Worm (Caenorhabditis elegans) whole organism, young adult: ENCODE measurements around the gene toca-2.

ENCODE experiments used
- D2030.7 ChIP-seq: fragments of 200-800 bp; sonication (Bioruptor generic); IDR thresholded peaks from 2 replicates; pipeline ENCODE4 v1.3.6; 2022; ENCODE audit warnings: missing genetic modification reagents, missing genetic modification characterization, missing compliant biosample characterization
- F33H1.4 ChIP-seq: fragments of 200-800 bp; sonication (Bioruptor generic); IDR thresholded peaks from 2 replicates; pipeline ENCODE4 v1.3.6; 2022; ENCODE audit warnings: missing genetic modification reagents, missing genetic modification characterization, missing compliant biosample characterization
- F49E8.2 ChIP-seq: sonication (generic microtip); optimal IDR thresholded peaks from 3 replicates; lab custom pipeline; 2017; ENCODE audit warnings: missing genetic modification characterization, mild to moderate bottlenecking, missing compliant biosample characterization, antibody characterized with exemption, moderate library complexity; ENCODE audit not compliant: insufficient read depth
- K12H6.12 ChIP-seq: fragments of 200-800 bp; sonication (Bioruptor generic); optimal IDR thresholded peaks from 2 replicates; lab custom pipeline; 2018; ENCODE audit warnings: mild to moderate bottlenecking, missing genetic modification characterization, missing compliant biosample characterization
- T07F8.4 ChIP-seq: sonication (generic microtip); optimal IDR thresholded peaks from 2 replicates; lab custom pipeline; 2016; ENCODE audit warnings: mild to moderate bottlenecking, missing genetic modification characterization, moderate library complexity, missing compliant biosample characterization
- Y67H2A.10 ChIP-seq: fragments of 200-800 bp; sonication (Bioruptor generic); conservative IDR thresholded peaks from 2 replicates; pipeline ENCODE4 v1.3.6; 2022; ENCODE audit warnings: missing genetic modification reagents, missing genetic modification characterization, missing compliant biosample characterization
- atf-7 ChIP-seq: sonication (generic microtip); optimal IDR thresholded peaks from 2 replicates; lab custom pipeline; 2017; ENCODE audit warnings: mild to moderate bottlenecking, missing genetic modification characterization, missing compliant biosample characterization
- attf-3 ChIP-seq: fragments of 200-800 bp; sonication (Bioruptor generic); conservative IDR thresholded peaks from 2 replicates; pipeline ENCODE4 v1.3.6; 2022; ENCODE audit warnings: missing genetic modification reagents, missing genetic modification characterization, missing compliant biosample characterization
- ccch-3 ChIP-seq: fragments of 200-800 bp; sonication (Bioruptor generic); optimal IDR thresholded peaks from 2 replicates; lab custom pipeline; 2018; ENCODE audit warnings: mild to moderate bottlenecking, missing genetic modification characterization, missing compliant biosample characterization
- ceh-79 ChIP-seq: sonication (generic microtip); optimal IDR thresholded peaks from 2 replicates; lab custom pipeline; 2017; ENCODE audit warnings: mild to moderate bottlenecking, missing genetic modification characterization, missing compliant biosample characterization
- dox-1 ChIP-seq: fragments of 200-800 bp; sonication (Bioruptor generic); IDR thresholded peaks from 2 replicates; pipeline ENCODE4 v1.3.6; 2022; ENCODE audit warnings: missing genetic modification reagents, missing genetic modification characterization, missing compliant biosample characterization
- efl-1 ChIP-seq: fragments of 150-350 bp; optimal IDR thresholded peaks from 2 replicates; lab custom pipeline; 2014; ENCODE audit warnings: missing biosample characterization, missing genetic modification reagents, missing genetic modification characterization
- egrh-3 ChIP-seq: fragments of 200-800 bp; sonication (Bioruptor generic); IDR thresholded peaks from 2 replicates; pipeline ENCODE4 v1.3.6; 2022; ENCODE audit warnings: missing genetic modification reagents, missing genetic modification characterization, missing compliant biosample characterization
- hlh-26 ChIP-seq: fragments of 200-800 bp; sonication (Bioruptor generic); conservative IDR thresholded peaks from 2 replicates; pipeline ENCODE4 v1.3.6; 2022; ENCODE audit warnings: missing genetic modification reagents, missing genetic modification characterization, missing compliant biosample characterization
- hmg-1.2 ChIP-seq: fragments of 200-800 bp; sonication (Bioruptor generic); IDR thresholded peaks from 2 replicates; pipeline ENCODE4 v1.3.6; 2022; ENCODE audit warnings: missing genetic modification reagents, missing genetic modification characterization, missing compliant biosample characterization
- hrde-1 ChIP-seq: sonication (generic microtip); optimal IDR thresholded peaks from 2 replicates; lab custom pipeline; 2016; ENCODE audit warnings: missing genetic modification characterization, mild to moderate bottlenecking, missing compliant biosample characterization, moderate library complexity, missing genotype, missing genetic modification reagents, borderline replicate concordance
- let-526 ChIP-seq: fragments of 200-800 bp; sonication (Bioruptor generic); IDR thresholded peaks from 2 replicates; pipeline ENCODE4 v1.3.6; 2022; ENCODE audit warnings: missing genetic modification reagents, missing genetic modification characterization, missing compliant biosample characterization
- let-607 ChIP-seq, 2 experiments: fragments of 200-800 bp in 1 of 2; sonication (Bioruptor generic) in 1 of 2; sonication (generic microtip) in 1 of 2; optimal IDR thresholded peaks; 2 replicates each; lab custom pipeline; 2016 to 2018; ENCODE audit warnings: mild to moderate bottlenecking in 2 of 2, missing compliant biosample characterization in 2 of 2, missing genetic modification characterization in 2 of 2, moderate library complexity in 2 of 2, missing genotype in 1 of 2
- lin-40 ChIP-seq: sonication (generic microtip); optimal IDR thresholded peaks from 2 replicates; lab custom pipeline; 2016; ENCODE audit warnings: missing genetic modification characterization, mild to moderate bottlenecking, missing compliant biosample characterization, missing genotype, missing genetic modification reagents
- lin-54 ChIP-seq: fragments of 200-800 bp; sonication (Bioruptor generic); optimal IDR thresholded peaks from 2 replicates; lab custom pipeline; 2018; ENCODE audit warnings: mild to moderate bottlenecking, missing genetic modification characterization, missing compliant biosample characterization
- lsl-1 ChIP-seq: fragments of 200-800 bp; sonication (Bioruptor generic); optimal IDR thresholded peaks from 2 replicates; lab custom pipeline; 2018; ENCODE audit warnings: mild to moderate bottlenecking, missing genetic modification characterization, moderate library complexity, missing compliant biosample characterization
- madf-6 ChIP-seq: fragments of 200-800 bp; sonication (Bioruptor generic); IDR thresholded peaks from 2 replicates; pipeline ENCODE4 v1.3.6; 2022; ENCODE audit warnings: missing genetic modification reagents, missing genetic modification characterization, missing compliant biosample characterization
- madf-8 ChIP-seq: fragments of 200-800 bp; sonication (Bioruptor generic); conservative IDR thresholded peaks from 2 replicates; pipeline ENCODE4 v1.3.6; 2022; ENCODE audit warnings: missing genetic modification reagents, missing genetic modification characterization, missing compliant biosample characterization
- nfyb-1 ChIP-seq: fragments of 200-800 bp; sonication (Bioruptor generic); IDR thresholded peaks from 2 replicates; pipeline ENCODE4 v1.3.6; 2022; ENCODE audit warnings: missing genetic modification reagents, missing genetic modification characterization, missing compliant biosample characterization
- nhr-179 ChIP-seq: sonication (generic microtip); optimal IDR thresholded peaks from 2 replicates; lab custom pipeline; 2016; ENCODE audit warnings: mild to moderate bottlenecking, missing genetic modification characterization, missing compliant biosample characterization
- nhr-80 ChIP-seq: sonication (generic microtip); optimal IDR thresholded peaks from 2 replicates; lab custom pipeline; 2016; ENCODE audit warnings: missing genetic modification characterization, missing compliant biosample characterization
- nhr-90 ChIP-seq: sonication (generic microtip); optimal IDR thresholded peaks from 2 replicates; lab custom pipeline; 2016; ENCODE audit warnings: missing genotype, mild to moderate bottlenecking, missing genetic modification characterization, missing compliant biosample characterization
- pbrm-1 ChIP-seq: fragments of 200-800 bp; sonication (Bioruptor generic); IDR thresholded peaks from 2 replicates; pipeline ENCODE4 v1.3.6; 2022; ENCODE audit warnings: missing genetic modification reagents, missing genetic modification characterization, missing compliant biosample characterization
- sdz-38 ChIP-seq: sonication (generic microtip); optimal IDR thresholded peaks from 2 replicates; lab custom pipeline; 2016; ENCODE audit warnings: missing genotype, missing genetic modification characterization, missing compliant biosample characterization
- snpc-4 ChIP-seq, 5 experiments: fragments of 150-350 bp in 1 of 5; sonication (generic microtip) in 4 of 5; optimal IDR thresholded peaks; 2 replicates each; lab custom pipeline; 2014 to 2018; ENCODE audit warnings: missing genetic modification characterization in 5 of 5, missing biosample characterization in 3 of 5, antibody characterized with exemption in 2 of 5, mild to moderate bottlenecking in 2 of 5, missing compliant biosample characterization in 2 of 5, missing genotype in 2 of 5, moderate library complexity in 2 of 5, missing genetic modification reagents in 1 of 5
- tbp1 ChIP-seq: fragments of 200-800 bp; sonication (Bioruptor generic); optimal IDR thresholded peaks from 2 replicates; lab custom pipeline; 2018; ENCODE audit warnings: mild to moderate bottlenecking, missing genetic modification characterization, missing compliant biosample characterization
- xnd-1 ChIP-seq: sonication (generic microtip); optimal IDR thresholded peaks from 2 replicates; lab custom pipeline; 2016; ENCODE audit warnings: missing genotype, missing genetic modification reagents, missing genetic modification characterization, missing compliant biosample characterization
- zfh-2 ChIP-seq: fragments of 200-800 bp; sonication (Bioruptor generic); conservative IDR thresholded peaks from 2 replicates; pipeline ENCODE4 v1.3.6; 2022; ENCODE audit warnings: missing genetic modification reagents, missing genetic modification characterization, missing compliant biosample characterization
- zim-3 ChIP-seq: sonication (generic microtip); optimal IDR thresholded peaks from 2 replicates; lab custom pipeline; 2017; ENCODE audit warnings: mild to moderate bottlenecking, missing genetic modification characterization, moderate library complexity, missing compliant biosample characterization
- ztf-26 ChIP-seq: sonication (generic microtip); optimal IDR thresholded peaks from 2 replicates; lab custom pipeline; 2017; ENCODE audit warnings: missing genetic modification characterization, missing compliant biosample characterization
- ztf-3 ChIP-seq: fragments of 200-800 bp; sonication (Bioruptor generic); optimal IDR thresholded peaks from 2 replicates; lab custom pipeline; 2018; ENCODE audit warnings: mild to moderate bottlenecking, missing genetic modification characterization, missing compliant biosample characterization

The toca-2 gene

DNA sequence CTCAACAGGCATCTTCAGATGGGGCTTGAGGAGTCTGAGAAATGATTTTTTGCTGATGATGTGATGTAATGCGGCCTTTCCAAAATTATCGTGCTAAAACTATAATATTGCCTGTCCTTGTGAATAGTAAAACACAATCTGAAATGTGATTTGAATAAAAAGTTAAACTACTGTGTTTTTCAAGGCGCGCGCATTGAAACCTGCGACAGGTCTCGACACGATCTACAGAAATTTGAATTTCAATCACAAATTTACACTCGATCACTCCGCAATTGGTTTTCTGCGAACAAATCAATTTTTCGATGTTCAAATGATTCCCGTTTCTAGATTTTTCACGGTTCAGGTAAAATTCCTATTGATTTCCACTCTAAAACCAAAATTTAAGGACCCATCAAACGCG is at the start of gene toca-2:
Gene toca-2, plus strand, starts transcription at position 208 of the 400 bp plus-strand sequence.
- TF ChIP-seq D2030.7 (GFP tag; lab: Robert Waterston, UW) = peak; percentile 73
- TF ChIP-seq attf-3 (GFP tag; lab: Robert Waterston, UW) = no peak
- 0 out of 2 replicates have a peak, but pooled peaks have one; percentile 22 for TF ChIP-seq dox-1 (GFP tag; lab: Robert Waterston, UW)
- TF ChIP-seq F33H1.4 (GFP tag; lab: Robert Waterston, UW) = peak; percentile 91
- TF ChIP-seq lin-54 (GFP tag; lab: Kevin White, UChicago) = peak; percentile 74
- TF ChIP-seq ztf-3 (GFP tag; lab: Kevin White, UChicago) = no peak
- no peak for TF ChIP-seq K12H6.12 (tag; lab: Kevin White, UChicago)
- no peak for TF ChIP-seq let-607 (tag; optimal IDR thresholded peaks at IDR 0.05; lab: Kevin White, UChicago)
- no peak for TF ChIP-seq ccch-3
- TF ChIP-seq efl-1 (GFP tag; lab: Kevin White, UChicago) = peak; percentile 37
- peak; percentile 64 for TF ChIP-seq madf-8
- TF ChIP-seq sdz-38 (tag; lab: Kevin White, UChicago) = no peak
- peak; percentile 93 for TF ChIP-seq lsl-1 (GFP tag; lab: Kevin White, UChicago)
- TF ChIP-seq atf-7 (tag; lab: Kevin White, UChicago) = no peak
- no peak for TF ChIP-seq snpc-4 (GFP tag; optimal IDR thresholded peaks at IDR 0.05; lab: Kevin White, UChicago)
- peak in 1 of 4 experiments; percentile 7 for TF ChIP-seq snpc-4 (tag; optimal IDR thresholded peaks at IDR 0.05; lab: Kevin White, UChicago)
- TF ChIP-seq nhr-179 (tag; lab: Kevin White, UChicago) = no peak
- TF ChIP-seq xnd-1 (tag; lab: Kevin White, UChicago) = peak; percentile 87
- no peak for TF ChIP-seq T07F8.4 (tag; lab: Kevin White, UChicago)
- no peak for TF ChIP-seq hlh-26 (GFP tag; lab: Robert Waterston, UW)
- no peak for TF ChIP-seq let-526 (GFP tag; lab: Robert Waterston, UW)
- TF ChIP-seq madf-6 (GFP tag; lab: Robert Waterston, UW) = peak; percentile 87
- no peak for TF ChIP-seq ceh-79
- TF ChIP-seq lin-40 (tag; lab: Kevin White, UChicago) = no peak
- peak; percentile 14 for TF ChIP-seq F49E8.2

DNA sequence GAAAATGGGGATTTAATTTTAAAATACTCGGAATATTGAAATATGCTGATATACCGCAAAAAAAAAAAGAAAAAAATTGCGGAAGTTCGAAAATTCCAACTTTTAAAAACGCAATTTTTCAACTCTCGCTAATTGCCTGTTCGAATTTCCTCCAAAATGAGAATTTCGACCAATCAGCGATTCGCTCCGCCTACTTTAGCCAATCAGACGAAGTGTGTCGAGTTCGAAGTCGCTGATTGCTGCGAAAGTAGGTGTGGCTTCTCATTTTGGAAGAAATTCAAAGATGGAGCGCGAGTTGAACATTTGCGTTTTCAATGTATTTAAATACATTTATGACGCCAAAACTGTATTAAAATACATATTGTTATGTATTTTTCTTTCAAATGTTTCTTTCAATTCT is 47.3 kb upstream of the toca-2 start:
- TF ChIP-seq nfyb-1 = peak; percentile 31; the same call in 1 of the 2 replicates
- no peak for TF ChIP-seq Y67H2A.10 (GFP tag; lab: Robert Waterston, UW)

DNA sequence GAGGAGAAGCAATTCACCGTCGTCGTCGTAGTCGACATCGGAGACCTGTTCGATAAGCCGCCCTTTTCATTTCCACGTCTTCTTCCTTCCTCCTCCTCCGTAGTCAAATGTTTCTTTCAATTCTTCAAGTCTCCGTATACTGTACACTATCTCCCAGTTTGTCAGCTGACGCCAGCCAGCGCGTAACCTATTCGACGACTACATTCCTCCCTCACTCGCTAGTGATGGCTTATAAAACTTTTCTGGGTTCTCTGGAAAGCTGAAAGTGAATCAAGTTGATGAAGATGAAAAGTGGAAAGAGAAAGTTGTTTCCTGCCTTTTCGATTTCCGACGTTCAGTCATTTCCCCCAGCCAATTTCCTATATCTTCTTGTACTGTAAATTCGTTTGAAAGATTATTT is 46.6 kb upstream of the toca-2 start:
- TF ChIP-seq ztf-26 (tag; lab: Kevin White, UChicago) (peak; percentile 8), F49E8.2 (no peak)

DNA sequence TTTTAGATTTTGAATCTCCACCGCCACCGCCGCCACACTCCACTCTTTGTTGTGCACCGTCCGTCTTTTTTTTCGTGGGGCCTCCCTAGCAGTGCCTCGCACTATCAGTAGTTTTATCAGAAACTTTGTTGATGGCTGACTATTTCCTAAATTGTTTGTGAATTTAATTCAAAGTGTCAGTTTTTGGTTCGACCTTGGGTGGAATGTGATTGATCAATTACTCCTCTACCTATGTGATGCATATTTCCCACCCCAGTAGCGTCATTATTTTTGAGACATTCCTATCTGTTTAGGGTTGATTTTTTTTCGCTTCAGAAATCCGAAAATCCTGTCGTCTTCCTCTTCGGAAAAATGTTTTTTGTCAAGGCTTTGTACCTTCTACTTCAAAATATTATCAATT is 45.0 kb upstream of the toca-2 start:
- no peak for TF ChIP-seq nhr-90 (tag; lab: Kevin White, UChicago)

DNA sequence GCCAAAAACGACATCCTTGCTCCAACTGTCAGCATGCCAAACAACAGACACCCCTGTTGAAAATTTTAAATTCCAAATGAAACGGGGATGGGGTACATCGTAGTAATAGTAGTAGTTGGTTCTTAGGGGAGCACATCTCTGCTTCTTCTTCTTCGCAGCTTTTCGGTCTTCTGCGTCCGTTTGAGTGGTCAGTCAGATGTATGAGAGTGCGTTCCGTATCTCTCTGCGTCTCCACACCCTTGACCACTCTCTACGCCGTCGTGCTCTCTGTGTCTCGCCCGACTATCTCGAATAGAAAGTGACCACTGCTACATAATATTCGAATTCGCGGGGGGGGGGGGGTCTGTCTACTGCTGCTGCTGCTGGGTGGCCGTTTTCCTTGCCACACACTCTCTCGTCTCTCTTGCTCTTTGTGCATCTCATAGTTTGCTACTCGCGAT is 42.8 kb upstream of the toca-2 start:
- TF ChIP-seq hrde-1 (tag; lab: Kevin White, UChicago) = no peak
- no peak for TF ChIP-seq tbp1 (GFP tag; lab: Kevin White, UChicago)
- peak; percentile 84 for TF ChIP-seq hmg-1.2 (GFP tag; lab: Robert Waterston, UW)
- peak; percentile 91 for TF ChIP-seq zfh-2 (GFP tag; lab: Robert Waterston, UW)
- TF ChIP-seq egrh-3 (GFP tag; lab: Robert Waterston, UW) = 0 out of 2 replicates have a peak, but pooled peaks have one; percentile 19
- 0 out of 2 replicates have a peak, but pooled peaks have one; percentile 39 for TF ChIP-seq dox-1 (GFP tag; lab: Robert Waterston, UW)
- no peak for TF ChIP-seq nhr-179 (tag; lab: Kevin White, UChicago)
- TF ChIP-seq pbrm-1 (GFP tag; lab: Robert Waterston, UW) = 0 out of 2 replicates have a peak, but pooled peaks have one; percentile 28
- no peak for TF ChIP-seq zim-3 (tag; lab: Kevin White, UChicago)
- peak; percentile 20 for TF ChIP-seq nhr-80 (tag; lab: Kevin White, UChicago)
- TF ChIP-seq, all 124 proteins: peak for 6
